Fruit fly (Drosophila melanogaster) S2 (cell line): ENCODE measurements around the gene Nepl4.

Source experiments
- CG8478 ChIP-seq: fragments of >200 bp; optimal IDR thresholded peaks from 2 replicates; lab custom pipeline; 2018
- CTCF ChIP-seq, 2 experiments: fragments of >200 bp; optimal IDR thresholded peaks; 2 replicates each; lab custom pipeline; 2018

dm6 chr2L:6319068-6319467 lies 48.6 kb upstream of the Nepl4 start:
- TF ChIP-seq CG8478 (lab: Kevin White, UChicago): no peak
- no peak for TF ChIP-seq CTCF (optimal IDR thresholded peaks at IDR 0.05; lab: Kevin White, UChicago)
